Worm (Caenorhabditis elegans): Measurements from ENCODE around the gene chil-12.
"Not testable (repeated sequence)": the region's sequence is repeated elsewhere in the genome, so short reads cannot be mapped to it uniquely, and the experiment has no call there.

chil-12 gene

DNA sequence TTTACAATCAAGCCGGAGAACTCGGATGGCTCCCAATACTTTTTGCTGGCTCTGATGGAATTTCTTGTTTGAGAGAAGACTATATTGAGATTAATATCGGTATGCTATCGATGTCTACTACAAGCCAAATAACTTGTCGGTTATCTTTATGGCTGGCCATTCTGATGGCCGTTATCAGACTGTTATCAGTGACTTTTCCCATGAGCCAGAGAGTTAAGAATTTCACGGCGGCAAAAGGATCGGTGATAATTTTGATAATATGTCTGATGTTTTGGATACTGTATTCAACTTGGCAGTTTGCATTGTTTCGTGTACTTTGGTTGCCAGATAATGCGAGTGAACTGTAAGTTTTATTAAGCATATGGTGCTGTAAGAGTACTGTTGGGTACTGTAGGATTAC lies 15.2 kb upstream of the chil-12 start:
- TF ChIP-seq ceh-82 (tag; optimal IDR thresholded peaks at IDR 0.05), result no peak
- TF ChIP-seq alr-1 (tag; optimal IDR thresholded peaks at IDR 0.05), result no peak
- peak; percentile 74 for TF ChIP-seq fos-1 (tag; optimal IDR thresholded peaks at IDR 0.05)

DNA sequence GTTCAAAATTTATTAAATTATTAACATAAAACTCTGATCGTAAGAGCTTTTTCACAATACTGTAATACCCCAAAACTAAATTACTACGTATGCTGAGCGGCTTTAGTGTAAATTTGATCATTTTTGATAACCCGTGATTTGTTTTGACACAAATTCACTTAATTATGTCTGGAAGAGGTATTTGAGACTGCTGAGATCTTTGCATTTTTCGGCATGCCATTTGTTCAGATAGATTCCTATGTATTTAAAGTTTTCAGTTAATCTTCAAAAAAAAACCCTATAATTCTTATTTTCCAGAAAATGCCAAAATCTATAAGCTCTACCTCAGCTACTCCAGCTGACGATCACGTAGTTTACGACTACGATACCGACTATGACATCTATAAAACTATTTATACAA lies 11.1 kb upstream of the chil-12 start, which contains the start of gene srw-15:
TSS of gene srw-15 (plus strand) at position 301 of the 400 bp plus-strand sequence.
- TF ChIP-seq ztf-11 (tag; optimal IDR thresholded peaks at IDR 0.05) (no peak), F13H6.1 (tag; optimal IDR thresholded peaks at IDR 0.05) (no peak), nhr-12 (tag; optimal IDR thresholded peaks at IDR 0.05) (no peak)

DNA sequence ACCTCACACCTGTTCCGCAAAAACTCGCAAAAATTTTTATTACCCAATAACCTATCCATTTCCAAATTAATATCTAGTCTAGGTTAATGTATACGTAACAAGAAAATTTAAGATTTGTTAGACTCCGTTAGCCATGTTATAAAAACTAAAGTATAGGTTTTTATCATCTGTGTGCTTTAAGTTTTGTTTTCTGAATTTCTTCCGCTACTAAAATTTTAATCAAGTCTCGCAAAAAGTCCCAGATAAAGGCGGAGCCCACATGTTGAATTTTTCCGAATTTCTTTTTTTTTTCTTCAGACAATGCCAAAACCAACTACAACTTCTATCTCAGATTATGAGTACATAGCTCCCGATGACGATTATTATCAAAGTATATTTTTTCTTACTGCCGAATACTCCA lies 9.2 kb upstream of the chil-12 start, which contains the start of gene srw-13:
TSS of gene srw-13 (plus strand) at position 301 of the 400 bp plus-strand sequence.
- no peak for TF ChIP-seq ceh-16 (tag; optimal IDR thresholded peaks at IDR 0.05)
- no peak for TF ChIP-seq sma-9 (GFP tag; optimal IDR thresholded peaks at IDR 0.05)
- TF ChIP-seq sma-9 (tag; optimal IDR thresholded peaks at IDR 0.05), result no peak
- no peak for TF ChIP-seq F13H6.1 (tag; optimal IDR thresholded peaks at IDR 0.05)
- TF ChIP-seq nhr-25 (tag; optimal IDR thresholded peaks at IDR 0.05), result no peak
- TF ChIP-seq nhr-129 (tag; optimal IDR thresholded peaks at IDR 0.05), result no peak
- TF ChIP-seq nhr-21 (tag; optimal IDR thresholded peaks at IDR 0.05), result no peak

DNA sequence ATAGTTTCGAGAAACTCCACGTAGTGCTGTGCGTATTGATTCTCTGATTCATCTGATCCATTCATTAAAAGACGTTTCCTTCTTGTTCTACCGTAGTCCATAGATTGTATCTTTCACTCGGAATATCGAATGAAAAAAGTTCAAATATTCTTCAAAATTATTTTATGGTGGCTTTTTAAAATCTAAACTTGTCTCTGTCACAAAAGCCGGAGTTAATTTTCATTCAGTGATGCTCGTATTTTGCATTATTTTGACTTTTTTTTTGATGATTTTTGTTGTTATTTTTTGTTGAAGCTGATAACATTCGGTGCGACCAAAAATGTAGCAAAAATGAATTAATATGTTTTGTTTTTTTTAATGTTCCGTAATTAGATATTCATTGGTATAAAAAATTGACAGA lies 5.7 kb upstream of the chil-12 start, which contains the start of gene nhr-164:
TSS of gene nhr-164 (minus strand) at position 101 of the 400 bp plus-strand sequence.
- TF ChIP-seq nhr-25 (tag; optimal IDR thresholded peaks at IDR 0.05) (no peak), zag-1 (tag; optimal IDR thresholded peaks at IDR 0.05) (no peak), skn-1 (tag; optimal IDR thresholded peaks at IDR 0.05) (no peak), lsy-2 (tag; optimal IDR thresholded peaks at IDR 0.05) (no peak), lin-11 (tag; optimal IDR thresholded peaks at IDR 0.05) (no peak), aly-2 (tag; optimal IDR thresholded peaks at IDR 0.05) (no peak), unc-39 (tag; optimal IDR thresholded peaks at IDR 0.05) (no peak), mab-5 (tag; optimal IDR thresholded peaks at IDR 0.05) (no peak), nhr-11 (tag; optimal IDR thresholded peaks at IDR 0.05) (no peak), lin-39 (tag; optimal IDR thresholded peaks at IDR 0.05) (no peak), R02D3.7 (tag; optimal IDR thresholded peaks at IDR 0.05) (no peak), peb-1 (tag; optimal IDR thresholded peaks at IDR 0.05) (no peak)

DNA sequence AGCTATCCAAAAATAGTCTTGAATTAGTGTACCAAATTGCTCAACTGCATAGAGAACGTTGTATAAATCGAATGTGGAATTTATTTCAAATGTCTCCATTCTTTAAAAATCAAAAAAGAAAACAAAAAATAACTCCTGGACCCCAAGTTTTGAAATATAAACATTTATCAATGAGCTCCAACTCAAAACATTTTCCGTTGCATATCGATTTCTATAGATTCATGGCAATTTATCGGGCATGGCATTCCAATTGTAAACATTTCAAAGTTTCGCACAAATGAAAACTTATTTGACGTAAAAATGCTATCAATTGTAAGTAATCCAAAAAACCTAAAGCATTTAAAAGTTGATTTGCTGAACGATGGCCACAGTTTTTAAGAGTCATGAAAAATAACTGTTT lies 2.8 kb upstream of the chil-12 start, which contains the start of gene srw-12:
TSS of gene srw-12 (minus strand) at position 101 of the 400 bp plus-strand sequence.
- no peak for TF ChIP-seq sma-3 (GFP tag; optimal IDR thresholded peaks at IDR 0.05)
- TF ChIP-seq Y55F3AM.14 (GFP tag; optimal IDR thresholded peaks at IDR 0.05), result no peak
- no peak for TF ChIP-seq F13H6.1 (tag; optimal IDR thresholded peaks at IDR 0.05)
- TF ChIP-seq nhr-25 (tag; optimal IDR thresholded peaks at IDR 0.05), result no peak

DNA sequence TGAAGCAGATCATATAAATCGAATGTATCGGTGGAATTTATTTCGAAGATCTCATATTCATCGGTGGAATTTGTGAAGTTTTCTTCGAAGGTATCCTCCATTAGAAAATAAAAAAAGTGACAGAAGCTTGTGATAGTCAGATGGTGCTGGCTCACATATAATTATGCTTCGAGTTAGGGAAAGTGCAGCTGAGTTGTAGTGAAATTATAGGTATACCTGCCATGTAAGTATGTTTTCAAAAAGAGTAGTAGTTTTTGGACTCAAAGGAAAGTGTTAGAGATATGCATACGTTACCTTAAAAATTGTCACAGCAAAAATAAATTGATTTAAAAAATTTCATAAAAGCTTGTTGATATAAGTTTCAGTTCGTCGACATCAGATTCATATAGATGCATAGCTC lies 1.1 kb upstream of the chil-12 start, which contains the start of gene srw-11:
TSS of gene srw-11 (minus strand) at position 101 of the 400 bp plus-strand sequence.
- TF ChIP-seq alr-1 (tag; optimal IDR thresholded peaks at IDR 0.05), result no peak
- TF ChIP-seq ztf-4 (tag; optimal IDR thresholded peaks at IDR 0.05), result no peak
- no peak for TF ChIP-seq dmd-4 (tag; optimal IDR thresholded peaks at IDR 0.05)

DNA sequence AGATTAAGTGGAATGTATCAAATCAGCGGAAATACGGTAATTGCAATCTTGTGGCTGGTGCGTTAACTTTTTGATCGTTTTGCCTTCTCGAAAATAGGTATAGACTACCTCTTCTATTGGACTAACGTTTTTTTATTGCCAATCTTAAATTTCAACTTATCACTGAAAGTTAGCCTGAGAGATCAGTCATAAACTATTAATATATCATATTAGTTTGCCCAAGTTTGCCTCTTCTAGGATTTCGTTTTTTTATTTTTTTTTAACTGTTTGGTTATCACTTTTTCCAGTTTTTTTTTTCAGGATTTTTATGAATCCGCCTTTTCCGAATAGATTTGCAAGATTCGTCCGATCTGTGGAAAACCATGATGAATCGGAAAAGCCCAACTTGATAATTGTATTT lies 3.1 kb downstream of the chil-12 start, which contains the start of gene kin-30:
TSS of gene kin-30 (plus strand) at position 301 of the 400 bp plus-strand sequence.
- TF ChIP-seq alr-1 (tag; optimal IDR thresholded peaks at IDR 0.05) (no peak), ztf-4 (tag; optimal IDR thresholded peaks at IDR 0.05) (no peak), nhr-23 (tag; optimal IDR thresholded peaks at IDR 0.05) (no peak), unc-39 (tag; optimal IDR thresholded peaks at IDR 0.05) (no peak), nhr-21 (tag; optimal IDR thresholded peaks at IDR 0.05) (no peak), sma-9 (GFP tag; optimal IDR thresholded peaks at IDR 0.05) (no peak), sma-9 (tag; optimal IDR thresholded peaks at IDR 0.05) (no peak), lin-13 (GFP tag; optimal IDR thresholded peaks at IDR 0.05) (no peak), ceh-82 (tag; optimal IDR thresholded peaks at IDR 0.05) (no peak), nhr-129 (tag; optimal IDR thresholded peaks at IDR 0.05) (no peak)

DNA sequence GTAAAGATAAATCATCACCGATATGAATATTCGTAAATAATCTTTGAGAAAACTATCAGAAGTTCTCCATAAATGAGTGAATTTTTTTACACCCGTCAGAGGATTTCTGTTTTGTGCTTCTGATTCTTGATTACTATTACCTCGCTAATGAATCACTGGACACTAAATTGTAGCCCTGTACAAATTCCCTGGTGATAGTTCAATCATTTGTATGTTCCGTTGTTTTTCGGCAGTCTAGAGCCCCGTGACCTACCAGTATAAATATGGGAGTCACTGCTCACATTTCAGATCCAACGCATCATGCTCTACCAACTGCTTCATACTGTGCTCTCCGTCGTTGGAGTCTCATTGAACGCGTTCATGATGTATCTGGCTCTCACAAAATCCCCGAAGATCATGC lies 8.9 kb downstream of the chil-12 start, which contains the start of gene srd-28:
TSS of gene srd-28 (plus strand) at position 301 of the 400 bp plus-strand sequence.
- not testable (repeated sequence) for TF ChIP-seq mbf-1, R02D3.7, nhr-23 (tag; optimal IDR thresholded peaks at IDR 0.05)

All from whole organism, L2 larva.